In the genomic region with DNA sequence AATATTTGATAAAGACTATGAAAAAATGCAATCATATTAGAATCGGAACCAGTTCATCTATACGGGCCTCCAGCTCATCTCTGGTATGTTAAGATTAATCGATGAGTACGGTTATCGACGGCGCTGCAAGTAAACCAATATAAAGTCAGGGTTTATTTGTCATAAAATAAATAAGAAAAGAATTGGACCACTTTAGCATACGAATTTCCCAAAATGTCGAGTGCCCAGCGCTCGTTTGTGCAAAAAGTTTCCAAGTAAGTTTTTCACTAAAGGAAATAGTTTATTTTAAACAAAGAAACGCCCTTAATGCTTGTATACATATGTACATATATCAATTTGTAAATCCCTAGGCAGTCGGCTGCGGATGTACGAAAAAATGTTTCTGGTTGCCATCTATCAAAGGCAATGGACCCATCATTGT, we compare ENCODE assay signal across 1 fruit fly cellular context.
TF ChIP-seq lines count a peak whose summit lies in the region.

A gene (plus strand): TSS at position 101 of the 421 bp plus-strand sequence.

TF ChIP-seq in whole organism, embryonic, 481 proteins besides CTCF, POLR2A, EP300 and RAD21 (continued from another document and continues in another):
- TF ChIP-seq fd102C (GFP tag; optimal IDR thresholded peaks at IDR 0.05; lab: Kevin White, UChicago), result no peak
- no peak for TF ChIP-seq Optix (GFP tag; IDR thresholded peaks at IDR 0.05; lab: Robert Waterston, UW)
- no peak for TF ChIP-seq CG17802 (tag; optimal IDR thresholded peaks at IDR 0.05; lab: Kevin White, UChicago)
- TF ChIP-seq CG30403 (GFP tag; optimal IDR thresholded peaks at IDR 0.05; lab: Kevin White, UChicago), result peak; percentile 3
- TF ChIP-seq CG11085 (GFP tag; IDR thresholded peaks at IDR 0.05; lab: Robert Waterston, UW), result no peak
- no peak for TF ChIP-seq fu2 (GFP tag; optimal IDR thresholded peaks at IDR 0.05; lab: Kevin White, UChicago)
- TF ChIP-seq dpn (GFP tag; optimal IDR thresholded peaks at IDR 0.05; lab: Kevin White, UChicago), result no peak
- no peak for TF ChIP-seq CG11093 (GFP tag; IDR thresholded peaks at IDR 0.05; lab: Robert Waterston, UW)
- no peak for TF ChIP-seq mam (GFP tag; optimal IDR thresholded peaks at IDR 0.05; lab: Kevin White, UChicago)
- no peak for TF ChIP-seq kni (GFP tag; optimal IDR thresholded peaks at IDR 0.05; lab: Kevin White, UChicago)
- TF ChIP-seq CG5180 (GFP tag; optimal IDR thresholded peaks at IDR 0.05; lab: Kevin White, UChicago), result no peak
- TF ChIP-seq az2 (GFP tag; optimal IDR thresholded peaks at IDR 0.05; lab: Kevin White, UChicago), result no peak
- no peak for TF ChIP-seq CG14050 (GFP tag; IDR thresholded peaks at IDR 0.05; lab: Robert Waterston, UW)
- peak; percentile 72 for TF ChIP-seq Dref (GFP tag; IDR thresholded peaks at IDR 0.05; lab: Robert Waterston, UW)
- no peak for TF ChIP-seq CG7987 (GFP tag; optimal IDR thresholded peaks at IDR 0.05; lab: Kevin White, UChicago)
- no peak for TF ChIP-seq lov (optimal IDR thresholded peaks at IDR 0.05; lab: Kevin White, UChicago)
- TF ChIP-seq lov (GFP tag; IDR thresholded peaks at IDR 0.05; lab: Robert Waterston, UW), result no peak
- no peak for TF ChIP-seq ERR (GFP tag; optimal IDR thresholded peaks at IDR 0.05; lab: Kevin White, UChicago)
- no peak for TF ChIP-seq CG7745 (tag; optimal IDR thresholded peaks at IDR 0.05; lab: Kevin White, UChicago)
- no peak for TF ChIP-seq sim (GFP tag; IDR thresholded peaks at IDR 0.05; lab: Robert Waterston, UW)
- TF ChIP-seq CG7928 (GFP tag; optimal IDR thresholded peaks at IDR 0.05; lab: Kevin White, UChicago), result peak; percentile 7
- peak; percentile 26 for TF ChIP-seq CG12659 (GFP tag; optimal IDR thresholded peaks at IDR 0.05; lab: Kevin White, UChicago)
- no peak for TF ChIP-seq Pdp1 (GFP tag; optimal IDR thresholded peaks at IDR 0.05; lab: Kevin White, UChicago)
- TF ChIP-seq Sry-δ (GFP tag; optimal IDR thresholded peaks at IDR 0.05; lab: Kevin White, UChicago), result peak; percentile 51
- TF ChIP-seq crol (GFP tag; IDR thresholded peaks at IDR 0.05; lab: Robert Waterston, UW), result no peak
- TF ChIP-seq fru (optimal IDR thresholded peaks at IDR 0.05; lab: Kevin White, UChicago), result no peak
- TF ChIP-seq CG7357 (GFP tag; IDR thresholded peaks at IDR 0.05; lab: Robert Waterston, UW), result no peak
- TF ChIP-seq lab (GFP tag; optimal IDR thresholded peaks at IDR 0.05; lab: Kevin White, UChicago), result no peak
- no peak for TF ChIP-seq CG16863 (GFP tag; optimal IDR thresholded peaks at IDR 0.05; lab: Kevin White, UChicago)
- no peak for TF ChIP-seq Lhr (GFP tag; optimal IDR thresholded peaks at IDR 0.05; lab: Kevin White, UChicago)
- peak; percentile 29 for TF ChIP-seq CG33557 (GFP tag; optimal IDR thresholded peaks at IDR 0.05; lab: Kevin White, UChicago)
- no peak for TF ChIP-seq CG12104 (GFP tag; optimal IDR thresholded peaks at IDR 0.05; lab: Kevin White, UChicago)
- no peak for TF ChIP-seq cg (GFP tag; optimal IDR thresholded peaks at IDR 0.05; lab: Kevin White, UChicago)
- no peak for TF ChIP-seq CG7556 (GFP tag; optimal IDR thresholded peaks at IDR 0.05; lab: Kevin White, UChicago)
- peak; percentile 48; the same call in 1 of the 3 replicates for TF ChIP-seq CG14860 (GFP tag; IDR thresholded peaks at IDR 0.05; lab: Robert Waterston, UW; ENCODE audit: partially characterized antibody)
- TF ChIP-seq Ravus (GFP tag; IDR thresholded peaks at IDR 0.05; lab: Robert Waterston, UW), result no peak
- TF ChIP-seq Dll (GFP tag; IDR thresholded peaks at IDR 0.05; lab: Robert Waterston, UW; ENCODE audit: partially characterized antibody), result peak; percentile 66; the same call in 2 of the 4 replicates
- TF ChIP-seq CG1832 (GFP tag; optimal IDR thresholded peaks at IDR 0.05; lab: Kevin White, UChicago), result no peak
- no peak for TF ChIP-seq HLH54F (GFP tag; optimal IDR thresholded peaks at IDR 0.05; lab: Kevin White, UChicago)
- no peak for TF ChIP-seq CG30431 (GFP tag; optimal IDR thresholded peaks at IDR 0.05; lab: Kevin White, UChicago)
- peak; percentile 74 for TF ChIP-seq MESR4 (GFP tag; optimal IDR thresholded peaks at IDR 0.05; lab: Kevin White, UChicago)
- peak; percentile 59 for TF ChIP-seq BEAF-32 (GFP tag; optimal IDR thresholded peaks at IDR 0.05; lab: Kevin White, UChicago)
- TF ChIP-seq tgo (GFP tag; IDR thresholded peaks at IDR 0.05; lab: Robert Waterston, UW), result no peak
- TF ChIP-seq br (optimal IDR thresholded peaks at IDR 0.05; lab: Kevin White, UChicago), result no peak
- no peak for TF ChIP-seq CG12942 (GFP tag; optimal IDR thresholded peaks at IDR 0.05; lab: Kevin White, UChicago)
- no peak for TF ChIP-seq C15 (GFP tag; IDR thresholded peaks at IDR 0.05; lab: Robert Waterston, UW)
- TF ChIP-seq CG16813 (GFP tag; IDR thresholded peaks at IDR 0.05; lab: Robert Waterston, UW; ENCODE audit: partially characterized antibody), result peak; percentile 57; the same call in 2 of the 3 replicates
- TF ChIP-seq CG8944 (GFP tag; optimal IDR thresholded peaks at IDR 0.05; lab: Kevin White, UChicago), result no peak
- TF ChIP-seq Atf6 (GFP tag; IDR thresholded peaks at IDR 0.05; lab: Robert Waterston, UW), result peak; percentile 15; the same call in 1 of the 2 replicates
- no peak for TF ChIP-seq Bteb2 (GFP tag; optimal IDR thresholded peaks at IDR 0.05; lab: Kevin White, UChicago)
- no peak for TF ChIP-seq CG9215 (GFP tag; IDR thresholded peaks at IDR 0.05; lab: Robert Waterston, UW)
- no peak for TF ChIP-seq ind (GFP tag; optimal IDR thresholded peaks at IDR 0.05; lab: Kevin White, UChicago)
- no peak for TF ChIP-seq wor (GFP tag; IDR thresholded peaks at IDR 0.05; lab: Robert Waterston, UW)
- TF ChIP-seq Bdp1 (GFP tag; optimal IDR thresholded peaks at IDR 0.05; lab: Kevin White, UChicago), result no peak
- no peak for TF ChIP-seq CG18011 (GFP tag; optimal IDR thresholded peaks at IDR 0.05; lab: Kevin White, UChicago)
- TF ChIP-seq CG15479 (GFP tag; optimal IDR thresholded peaks at IDR 0.05; lab: Kevin White, UChicago), result no peak
- no peak for TF ChIP-seq CG1024 (GFP tag; IDR thresholded peaks at IDR 0.05; lab: Robert Waterston, UW)
- TF ChIP-seq CG31388 (GFP tag; optimal IDR thresholded peaks at IDR 0.05; lab: Kevin White, UChicago), result no peak
- TF ChIP-seq YL-1 (GFP tag; optimal IDR thresholded peaks at IDR 0.05; lab: Kevin White, UChicago), result peak; percentile 40
- no peak for TF ChIP-seq CG4854 (GFP tag; optimal IDR thresholded peaks at IDR 0.05; lab: Kevin White, UChicago)
- TF ChIP-seq CG17328 (GFP tag; IDR thresholded peaks at IDR 0.05; lab: Robert Waterston, UW), result no peak
- TF ChIP-seq odd (GFP tag; optimal IDR thresholded peaks at IDR 0.05; lab: Kevin White, UChicago), result no peak
- no peak for TF ChIP-seq jigr1 (GFP tag; IDR thresholded peaks at IDR 0.05; lab: Robert Waterston, UW)
- TF ChIP-seq Doc2 (GFP tag; IDR thresholded peaks at IDR 0.05; lab: Robert Waterston, UW), result no peak
- TF ChIP-seq CG14667 (GFP tag; IDR thresholded peaks at IDR 0.05; lab: Robert Waterston, UW), result no peak
- TF ChIP-seq CG11398 (GFP tag; optimal IDR thresholded peaks at IDR 0.05; lab: Kevin White, UChicago), result no peak
- TF ChIP-seq bcd (GFP tag; optimal IDR thresholded peaks at IDR 0.05; lab: Kevin White, UChicago), result no peak
- peak; percentile 35 for TF ChIP-seq HmgZ (tag; optimal IDR thresholded peaks at IDR 0.05; lab: Kevin White, UChicago)
- TF ChIP-seq zen (tag; optimal IDR thresholded peaks at IDR 0.05; lab: Kevin White, UChicago), result no peak
- TF ChIP-seq CG18476 (GFP tag; optimal IDR thresholded peaks at IDR 0.05; lab: Kevin White, UChicago), result no peak
- no peak for TF ChIP-seq CG4328 (GFP tag; optimal IDR thresholded peaks at IDR 0.05; lab: Kevin White, UChicago)
- no peak for TF ChIP-seq Drgx (GFP tag; IDR thresholded peaks at IDR 0.05; lab: Robert Waterston, UW)
- no peak for TF ChIP-seq ssp (GFP tag; IDR thresholded peaks at IDR 0.05; lab: Robert Waterston, UW)
- TF ChIP-seq pb (GFP tag; optimal IDR thresholded peaks at IDR 0.05; lab: Kevin White, UChicago), result no peak
- TF ChIP-seq Bgb (GFP tag; IDR thresholded peaks at IDR 0.05; lab: Robert Waterston, UW; ENCODE audit: partially characterized antibody), result peak; percentile 78
- no peak for TF ChIP-seq CG2712 (tag; optimal IDR thresholded peaks at IDR 0.05; lab: Kevin White, UChicago)
- TF ChIP-seq Nf-YA (GFP tag; IDR thresholded peaks at IDR 0.05; lab: Robert Waterston, UW), result no peak
- TF ChIP-seq grau (tag; optimal IDR thresholded peaks at IDR 0.05; lab: Kevin White, UChicago), result no peak
- TF ChIP-seq HLH4C (GFP tag; IDR thresholded peaks at IDR 0.05; lab: Robert Waterston, UW; ENCODE audit: partially characterized antibody), result peak; percentile 73
- no peak for TF ChIP-seq Dfd (GFP tag; optimal IDR thresholded peaks at IDR 0.05; lab: Kevin White, UChicago)
- no peak for TF ChIP-seq CG17361 (GFP tag; IDR thresholded peaks at IDR 0.05; lab: Robert Waterston, UW)
- no peak for TF ChIP-seq disco-r (GFP tag; optimal IDR thresholded peaks at IDR 0.05; lab: Kevin White, UChicago)
- no peak for TF ChIP-seq wdn (GFP tag; IDR thresholded peaks at IDR 0.05; lab: Robert Waterston, UW)
- no peak for TF ChIP-seq CG11696 (GFP tag; IDR thresholded peaks at IDR 0.05; lab: Robert Waterston, UW)
- TF ChIP-seq sens (GFP tag; lab: Kevin White, UChicago), result peak; percentile 59
- TF ChIP-seq Hr3 (GFP tag; optimal IDR thresholded peaks at IDR 0.05; lab: Kevin White, UChicago), result no peak
- no peak for TF ChIP-seq CG12236 (GFP tag; optimal IDR thresholded peaks at IDR 0.05; lab: Kevin White, UChicago)
- TF ChIP-seq CG18599 (GFP tag; optimal IDR thresholded peaks at IDR 0.05; lab: Kevin White, UChicago), result no peak
- no peak for TF ChIP-seq CG4820 (GFP tag; optimal IDR thresholded peaks at IDR 0.05; lab: Kevin White, UChicago)
- peak; percentile 9 for TF ChIP-seq CG15601 (tag; optimal IDR thresholded peaks at IDR 0.05; lab: Kevin White, UChicago)
- no peak for TF ChIP-seq grn (GFP tag; optimal IDR thresholded peaks at IDR 0.05; lab: Kevin White, UChicago)
- no peak for TF ChIP-seq Atf-2 (GFP tag; optimal IDR thresholded peaks at IDR 0.05; lab: Kevin White, UChicago)
- TF ChIP-seq CG31224 (GFP tag; IDR thresholded peaks at IDR 0.05; lab: Robert Waterston, UW), result no peak
- TF ChIP-seq Hmr (GFP tag; optimal IDR thresholded peaks at IDR 0.05; lab: Kevin White, UChicago), result no peak
- no peak for TF ChIP-seq prd (optimal IDR thresholded peaks at IDR 0.05; lab: Kevin White, UChicago)
- no peak for TF ChIP-seq prd (GFP tag; IDR thresholded peaks at IDR 0.05; lab: Robert Waterston, UW)
- peak; percentile 75 for TF ChIP-seq CG30020 (tag; optimal IDR thresholded peaks at IDR 0.05; lab: Kevin White, UChicago)
- TF ChIP-seq CG13296 (GFP tag; optimal IDR thresholded peaks at IDR 0.05; lab: Kevin White, UChicago), result peak; percentile 43
- no peak for TF ChIP-seq pum (GFP tag; optimal IDR thresholded peaks at IDR 0.05; lab: Kevin White, UChicago)
- TF ChIP-seq nom (GFP tag; optimal IDR thresholded peaks at IDR 0.05; lab: Kevin White, UChicago), result peak; percentile 17
- TF ChIP-seq seq (GFP tag; IDR thresholded peaks at IDR 0.05; lab: Robert Waterston, UW), result no peak
- TF ChIP-seq CG14441 (GFP tag; IDR thresholded peaks at IDR 0.05; lab: Robert Waterston, UW), result no peak
- peak; percentile 33; the same call in 1 of the 2 replicates for TF ChIP-seq ato (GFP tag; IDR thresholded peaks at IDR 0.05; lab: Robert Waterston, UW; ENCODE audit: partially characterized antibody)
- no peak for TF ChIP-seq tx (GFP tag; optimal IDR thresholded peaks at IDR 0.05; lab: Kevin White, UChicago)
- peak; percentile 58; the same call in 2 of the 3 replicates for TF ChIP-seq CG6791 (GFP tag; IDR thresholded peaks at IDR 0.05; lab: Robert Waterston, UW; ENCODE audit: partially characterized antibody)
- no peak for TF ChIP-seq maf-S (GFP tag; optimal IDR thresholded peaks at IDR 0.05; lab: Kevin White, UChicago)
- no peak for TF ChIP-seq ro (GFP tag; IDR thresholded peaks at IDR 0.05; lab: Robert Waterston, UW)
- no peak for TF ChIP-seq CG11504 (tag; optimal IDR thresholded peaks at IDR 0.05; lab: Kevin White, UChicago)
- no peak for TF ChIP-seq fd64A (GFP tag; optimal IDR thresholded peaks at IDR 0.05; lab: Kevin White, UChicago)
- TF ChIP-seq inv (GFP tag; IDR thresholded peaks at IDR 0.05; lab: Robert Waterston, UW; ENCODE audit: partially characterized antibody), result peak; percentile 61
- no peak for TF ChIP-seq Rfx (GFP tag; IDR thresholded peaks at IDR 0.05; lab: Robert Waterston, UW)
- TF ChIP-seq ab (GFP tag; optimal IDR thresholded peaks at IDR 0.05; lab: Kevin White, UChicago), result no peak
- peak; percentile 77; the same call in 2 of the 4 replicates for TF ChIP-seq chinmo (GFP tag; IDR thresholded peaks at IDR 0.05; lab: Robert Waterston, UW; ENCODE audit: partially characterized antibody)
- no peak for TF ChIP-seq H15 (GFP tag; IDR thresholded peaks at IDR 0.05; lab: Robert Waterston, UW)
- TF ChIP-seq usp (GFP tag; optimal IDR thresholded peaks at IDR 0.05; lab: Kevin White, UChicago), result no peak
- no peak for TF ChIP-seq Awh (GFP tag; IDR thresholded peaks at IDR 0.05; lab: Robert Waterston, UW)
- TF ChIP-seq yki (optimal IDR thresholded peaks at IDR 0.05; lab: Kevin White, UChicago), result no peak
- no peak for TF ChIP-seq scrt (GFP tag; optimal IDR thresholded peaks at IDR 0.05; lab: Kevin White, UChicago)
- TF ChIP-seq CG2678 (tag; optimal IDR thresholded peaks at IDR 0.05; lab: Kevin White, UChicago), result no peak
- no peak for TF ChIP-seq CG32532 (GFP tag; IDR thresholded peaks at IDR 0.05; lab: Robert Waterston, UW)
- no peak for TF ChIP-seq CG3163 (GFP tag; optimal IDR thresholded peaks at IDR 0.05; lab: Kevin White, UChicago)
- TF ChIP-seq hbn (GFP tag; IDR thresholded peaks at IDR 0.05; lab: Robert Waterston, UW; ENCODE audit: partially characterized antibody), result peak; percentile 39; the same call in 1 of the 2 replicates
- peak; percentile 33 for TF ChIP-seq stwl (tag; optimal IDR thresholded peaks at IDR 0.05; lab: Kevin White, UChicago)
- TF ChIP-seq CG3995 (GFP tag; optimal IDR thresholded peaks at IDR 0.05; lab: Kevin White, UChicago), result no peak
- TF ChIP-seq eyg (GFP tag; optimal IDR thresholded peaks at IDR 0.05; lab: Kevin White, UChicago), result no peak
- no peak for TF ChIP-seq CG34422 (GFP tag; IDR thresholded peaks at IDR 0.05; lab: Robert Waterston, UW)
- no peak for TF ChIP-seq hth (optimal IDR thresholded peaks at IDR 0.05; lab: Kevin White, UChicago)
- no peak for TF ChIP-seq CG12071 (GFP tag; optimal IDR thresholded peaks at IDR 0.05; lab: Kevin White, UChicago)
- TF ChIP-seq Gug (GFP tag; IDR thresholded peaks at IDR 0.05; lab: Robert Waterston, UW), result no peak
- no peak for TF ChIP-seq Hr78 (GFP tag; optimal IDR thresholded peaks at IDR 0.05; lab: Kevin White, UChicago)
- no peak for TF ChIP-seq CG6175 (GFP tag; IDR thresholded peaks at IDR 0.05; lab: Robert Waterston, UW)
- no peak for TF ChIP-seq CG10979 (tag; optimal IDR thresholded peaks at IDR 0.05; lab: Kevin White, UChicago)
